Fruit fly (Drosophila melanogaster): Measurements from ENCODE around the gene Nmd3.
A peak's percentile ranks its signal among the peaks of the same experiment; 100 is the strongest.

Gene Nmd3

dm6 chrX:2134226-2134880, 50.1 kb downstream of the Nmd3 start (continued):
- TF ChIP-seq CG17328 (GFP tag; IDR thresholded peaks at IDR 0.05) (peak; percentile 74), chif (GFP tag; optimal IDR thresholded peaks at IDR 0.05) (peak; percentile 41 to 74), CG12071 (GFP tag; optimal IDR thresholded peaks at IDR 0.05) (peak; percentile 64), CG11696 (GFP tag; IDR thresholded peaks at IDR 0.05) (peak; percentile 93), corto (GFP tag; optimal IDR thresholded peaks at IDR 0.05) (peak; percentile 63), tio (GFP tag; optimal IDR thresholded peaks at IDR 0.05) (peak; percentile 34), unpg (GFP tag; optimal IDR thresholded peaks at IDR 0.05) (peak; percentile 71), YL-1 (GFP tag; optimal IDR thresholded peaks at IDR 0.05) (no peak), CG3838 (GFP tag; optimal IDR thresholded peaks at IDR 0.05) (no peak), grau (tag; optimal IDR thresholded peaks at IDR 0.05) (peak; percentile 72), Trl (optimal IDR thresholded peaks at IDR 0.05) (no peak), Trl (GFP tag; optimal IDR thresholded peaks at IDR 0.05) (peak; percentile 43), pfk (GFP tag; optimal IDR thresholded peaks at IDR 0.05) (no peak), CG7987 (GFP tag; optimal IDR thresholded peaks at IDR 0.05) (no peak), p53 (GFP tag; optimal IDR thresholded peaks at IDR 0.05) (no peak), CG9876 (GFP tag; optimal IDR thresholded peaks at IDR 0.05) (no peak), nerfin-2 (GFP tag; IDR thresholded peaks at IDR 0.05; ENCODE audit: partially characterized antibody) (no peak), btn (GFP tag; optimal IDR thresholded peaks at IDR 0.05) (peak; percentile 9), ato (GFP tag; IDR thresholded peaks at IDR 0.05; ENCODE audit: partially characterized antibody) (no peak), CG3065 (GFP tag; optimal IDR thresholded peaks at IDR 0.05) (no peak), CG7928 (GFP tag; optimal IDR thresholded peaks at IDR 0.05) (no peak), bowl (GFP tag; IDR thresholded peaks at IDR 0.05) (no peak), CG2120 (GFP tag; optimal IDR thresholded peaks at IDR 0.05) (peak; percentile 66), CG11504 (tag; optimal IDR thresholded peaks at IDR 0.05) (peak; percentile 82), CG9437 (GFP tag; optimal IDR thresholded peaks at IDR 0.05) (peak; percentile 25), twi (tag; optimal IDR thresholded peaks at IDR 0.05) (peak; percentile 7), exex (tag; optimal IDR thresholded peaks at IDR 0.05) (no peak), tap (tag; optimal IDR thresholded peaks at IDR 0.05) (peak; percentile 83), zen2 (GFP tag; IDR thresholded peaks at IDR 0.05; ENCODE audit: partially characterized antibody) (no peak), CG2116 (GFP tag; optimal IDR thresholded peaks at IDR 0.05) (peak; percentile 7), CG18619 (GFP tag; optimal IDR thresholded peaks at IDR 0.05) (peak; percentile 45), CG18599 (GFP tag; optimal IDR thresholded peaks at IDR 0.05) (peak; percentile 84), Doc2 (GFP tag; IDR thresholded peaks at IDR 0.05) (no peak), Eip74EF (GFP tag; optimal IDR thresholded peaks at IDR 0.05) (no peak), schlank (tag; optimal IDR thresholded peaks at IDR 0.05) (no peak), chinmo (GFP tag; IDR thresholded peaks at IDR 0.05; ENCODE audit: partially characterized antibody) (no peak), CG13123 (GFP tag; optimal IDR thresholded peaks at IDR 0.05) (no peak), dimm (GFP tag; IDR thresholded peaks at IDR 0.05) (0 out of 2 replicates have a peak, but pooled peaks have one; percentile 6), Optix (GFP tag; IDR thresholded peaks at IDR 0.05) (peak; percentile 62; the same call in 2 of the 3 replicates), HLH54F (GFP tag; optimal IDR thresholded peaks at IDR 0.05) (peak; percentile 27), Sox102F (GFP tag; optimal IDR thresholded peaks at IDR 0.05) (peak; percentile 70), MESR4 (GFP tag; optimal IDR thresholded peaks at IDR 0.05) (no peak), Max (GFP tag; optimal IDR thresholded peaks at IDR 0.05) (peak; percentile 36), br (optimal IDR thresholded peaks at IDR 0.05) (no peak), CG2712 (tag; optimal IDR thresholded peaks at IDR 0.05) (peak; percentile 77), lov (optimal IDR thresholded peaks at IDR 0.05) (no peak), lov (GFP tag; IDR thresholded peaks at IDR 0.05) (no peak), CG10431 (GFP tag; optimal IDR thresholded peaks at IDR 0.05) (peak; percentile 38), Sry-β (GFP tag; optimal IDR thresholded peaks at IDR 0.05) (no peak), CG9932 (GFP tag; IDR thresholded peaks at IDR 0.05) (0 out of 2 replicates have a peak, but pooled peaks have one; percentile 15)

All from whole organism, embryonic.